Worm (Caenorhabditis elegans) whole organism, L2 larva: ENCODE measurements around the gene Y53G8AM.7.

Experiments
- C34F6.9 ChIP-seq: fragments of 150-350 bp; optimal IDR thresholded peaks from 2 replicates; lab custom pipeline; 2014; ENCODE audit warnings: missing biosample characterization, missing genetic modification characterization
- F13H6.1 ChIP-seq: sonication (generic microtip); optimal IDR thresholded peaks from 2 replicates; lab custom pipeline; 2016; ENCODE audit warnings: missing genetic modification characterization, missing compliant biosample characterization
- egl-27 ChIP-seq: sonication (generic microtip); optimal IDR thresholded peaks from 3 replicates; lab custom pipeline; 2017; ENCODE audit warnings: missing biosample characterization, missing genetic modification reagents, missing genetic modification characterization
- lin-13 ChIP-seq: fragments of 150-350 bp; optimal IDR thresholded peaks from 2 replicates; lab custom pipeline; 2014; ENCODE audit warnings: missing biosample characterization, missing genetic modification reagents, missing genetic modification characterization
- nhr-11 ChIP-seq: fragments of 150-350 bp; optimal IDR thresholded peaks from 2 replicates; lab custom pipeline; 2014; ENCODE audit warnings: missing biosample characterization, missing genetic modification characterization
- nhr-237 ChIP-seq: fragments of 150-350 bp; optimal IDR thresholded peaks from 2 replicates; lab custom pipeline; 2014; ENCODE audit warnings: missing biosample characterization, missing genetic modification characterization
- snpc-4 ChIP-seq: fragments of 150-350 bp; optimal IDR thresholded peaks from 2 replicates; lab custom pipeline; 2014; ENCODE audit warnings: missing biosample characterization, missing genetic modification characterization
- unc-39 ChIP-seq: fragments of 150-350 bp; optimal IDR thresholded peaks from 2 replicates; lab custom pipeline; 2014; ENCODE audit warnings: missing biosample characterization, missing genetic modification characterization
- unc-55 ChIP-seq: fragments of 150-350 bp; sonication (generic microtip); optimal IDR thresholded peaks from 3 replicates; lab custom pipeline; 2014; ENCODE audit warnings: missing biosample characterization, missing genetic modification reagents, missing genetic modification characterization

ce11 chrIII:3297151-3297550 lies 30.6 kb upstream of the Y53G8AM.7 start, which contains the start of gene Y53G8AR.5:
- TF ChIP-seq lin-13 (GFP tag; lab: Kevin White, UChicago) (no peak), F13H6.1 (no peak), snpc-4 (tag; lab: Kevin White, UChicago) (no peak), nhr-237 (tag; lab: Kevin White, UChicago) (no peak), unc-39 (tag; lab: Kevin White, UChicago) (no peak), egl-27 (tag; lab: Kevin White, UChicago) (no peak), unc-55 (no peak), nhr-11 (tag; lab: Kevin White, UChicago) (no peak), C34F6.9 (tag; lab: Kevin White, UChicago) (no peak)
